Worm (Caenorhabditis elegans): ENCODE data around the gene H40L08.1.
A peak's percentile ranks its signal among the peaks of the same experiment; 100 is the strongest.

The H40L08.1 gene

ce11 chrX:15107747-15108252 lies 23.9 kb upstream of the H40L08.1 start, which contains the start of gene mlt-9:
TSS of gene mlt-9 (minus strand) at chrX:15107797.
- 0 out of 2 replicates have a peak, but pooled peaks have one; percentile 10 for TF ChIP-seq hmg-1.1 (GFP tag; IDR thresholded peaks at IDR 0.05)
- peak; percentile 6 for TF ChIP-seq hlh-11 (tag; optimal IDR thresholded peaks at IDR 0.05)
- TF ChIP-seq mxl-2 (GFP tag; conservative IDR thresholded peaks at IDR 0.05) = no peak

ce11 chrX:15104963-15105493 lies 21.1 kb upstream of the H40L08.1 start:
- TF ChIP-seq aha-1 (tag) (peak; percentile 15), hlh-30 (tag; optimal IDR thresholded peaks at IDR 0.05; ENCODE audit: insufficient read depth) (peak; percentile 22), daf-16 (GFP tag; optimal IDR thresholded peaks at IDR 0.05) (peak in 1 of 2 experiments; percentile 3), daf-16 (tag; optimal IDR thresholded peaks at IDR 0.05) (no peak), pha-4 (GFP tag; IDR thresholded peaks at IDR 0.05) (no peak), pha-4 (tag; optimal IDR thresholded peaks at IDR 0.05) (no peak), Y75B8A.6 (GFP tag; IDR thresholded peaks at IDR 0.05) (no peak), mdl-1 (tag; optimal IDR thresholded peaks at IDR 0.05) (peak in 1 of 2 experiments; percentile 65), nhr-111 (GFP tag; optimal IDR thresholded peaks at IDR 0.05) (no peak), hlh-11 (tag; optimal IDR thresholded peaks at IDR 0.05) (peak; percentile 35), mes-2 (tag; optimal IDR thresholded peaks at IDR 0.05; ENCODE audit: poor library complexity, severe bottlenecking) (peak; percentile 24), lir-3 (tag; optimal IDR thresholded peaks at IDR 0.05) (no peak), nhr-48 (tag; optimal IDR thresholded peaks at IDR 0.05) (peak; percentile 8), nhr-28 (tag; optimal IDR thresholded peaks at IDR 0.05) (peak; percentile 68), nhr-77 (tag; optimal IDR thresholded peaks at IDR 0.05) (no peak), dpl-1 (GFP tag; optimal IDR thresholded peaks at IDR 0.05) (no peak), tag-97 (GFP tag; IDR thresholded peaks at IDR 0.05) (no peak), zip-2 (tag; optimal IDR thresholded peaks at IDR 0.05) (no peak), ctbp-1 (GFP tag; IDR thresholded peaks at IDR 0.05) (0 out of 2 replicates have a peak, but pooled peaks have one; percentile 23), D1046.2 (GFP tag; IDR thresholded peaks at IDR 0.05) (no peak), madf-5 (GFP tag; IDR thresholded peaks at IDR 0.05) (no peak), unc-62 (GFP tag; optimal IDR thresholded peaks at IDR 0.05 in 1 of 2) (peak in 1 of 2 experiments; percentile 93), unc-62 (tag; optimal IDR thresholded peaks at IDR 0.05) (no peak)

ce11 chrX:15103481-15103880 lies 19.6 kb upstream of the H40L08.1 start:
- TF ChIP-seq zip-11 (GFP tag; IDR thresholded peaks at IDR 0.05) = no peak
- no peak for TF ChIP-seq nhr-111 (GFP tag; optimal IDR thresholded peaks at IDR 0.05)
- no peak for TF ChIP-seq F44E2.7 (GFP tag; IDR thresholded peaks at IDR 0.05)
- TF ChIP-seq zfp-2 (tag; optimal IDR thresholded peaks at IDR 0.05) = no peak
- peak in 1 of 2 experiments; percentile 96 for TF ChIP-seq unc-62 (GFP tag; optimal IDR thresholded peaks at IDR 0.05 in 1 of 2)
- TF ChIP-seq unc-62 (tag; optimal IDR thresholded peaks at IDR 0.05) = no peak

ce11 chrX:15100369-15100963 lies 16.6 kb upstream of the H40L08.1 start, which contains the start of gene dhhc-1:
TSS of gene dhhc-1 (minus strand) at chrX:15100419.
- peak; percentile 10 for TF ChIP-seq nhr-6 (tag; optimal IDR thresholded peaks at IDR 0.05)
- peak in 1 of 2 experiments; percentile 75 for TF ChIP-seq unc-62 (GFP tag; optimal IDR thresholded peaks at IDR 0.05 in 1 of 2)
- no peak for TF ChIP-seq unc-62 (tag; optimal IDR thresholded peaks at IDR 0.05)
- peak; percentile 48 for TF ChIP-seq pqm-1 (tag; optimal IDR thresholded peaks at IDR 0.05)
- no peak for TF ChIP-seq vab-7 (GFP tag; IDR thresholded peaks at IDR 0.05)
- peak in 1 of 2 experiments; percentile 23 for TF ChIP-seq lsy-2 (tag; optimal IDR thresholded peaks at IDR 0.05)
- TF ChIP-seq rbr-2 (tag; optimal IDR thresholded peaks at IDR 0.05) = peak; percentile 42
- TF ChIP-seq daf-16 (GFP tag; optimal IDR thresholded peaks at IDR 0.05) = peak in 1 of 2 experiments; percentile 16
- TF ChIP-seq daf-16 (tag; optimal IDR thresholded peaks at IDR 0.05) = peak; percentile 31
- no peak for TF ChIP-seq lim-7 (GFP tag; IDR thresholded peaks at IDR 0.05)
- peak; percentile 58 for TF ChIP-seq aha-1 (tag)
- TF ChIP-seq hlh-30 (tag; optimal IDR thresholded peaks at IDR 0.05; ENCODE audit: insufficient read depth) = peak; percentile 33
- no peak for TF ChIP-seq nhr-10 (tag; optimal IDR thresholded peaks at IDR 0.05)
- peak; percentile 33 for TF ChIP-seq mxl-3 (GFP tag; optimal IDR thresholded peaks at IDR 0.05)
- TF ChIP-seq mes-2 (tag; optimal IDR thresholded peaks at IDR 0.05; ENCODE audit: poor library complexity, severe bottlenecking) = peak; percentile 49
- TF ChIP-seq dmd-6 (GFP tag; IDR thresholded peaks at IDR 0.05) = peak; percentile 46; the same call in 1 of the 2 replicates
- TF ChIP-seq hmg-1.1 (GFP tag; IDR thresholded peaks at IDR 0.05) = peak; percentile 80
- peak; percentile 43 for TF ChIP-seq mep-1 (tag; optimal IDR thresholded peaks at IDR 0.05)
- TF ChIP-seq nhr-48 (tag; optimal IDR thresholded peaks at IDR 0.05) = no peak
- TF ChIP-seq nhr-111 (GFP tag; optimal IDR thresholded peaks at IDR 0.05) = no peak
- peak; percentile 52 for TF ChIP-seq hlh-11 (tag; optimal IDR thresholded peaks at IDR 0.05)
- TF ChIP-seq nhr-28 (tag; optimal IDR thresholded peaks at IDR 0.05) = peak; percentile 34
- peak; percentile 74; the same call in 1 of the 2 replicates for TF ChIP-seq nhr-41 (GFP tag; IDR thresholded peaks at IDR 0.05)
- 0 out of 2 replicates have a peak, but pooled peaks have one; percentile 3 for TF ChIP-seq egl-43 (GFP tag; IDR thresholded peaks at IDR 0.05)

Data from whole organism, L4 larva.